Fruit fly (Drosophila melanogaster) whole organism, adult: Measurements from ENCODE around the gene CG9839.

Experiments used
- CG11617 ChIP-seq: fragments of 200-800 bp; sonication (Bioruptor generic); optimal IDR thresholded peaks from 2 replicates; lab custom pipeline; 2017; ENCODE audit warnings: mild to moderate bottlenecking, missing biosample characterization, missing genetic modification reagents, missing genetic modification characterization
- CG12768 ChIP-seq: fragments of 200-800 bp; sonication (Bioruptor generic); optimal IDR thresholded peaks from 2 replicates; lab custom pipeline; 2017; ENCODE audit warnings: missing biosample characterization, missing genetic modification characterization, mild to moderate bottlenecking, moderate library complexity, missing genetic modification reagents
- CG14711 ChIP-seq: fragments of 200-800 bp; sonication (Bioruptor generic); optimal IDR thresholded peaks from 2 replicates; lab custom pipeline; 2018; ENCODE audit warnings: missing biosample characterization, mild to moderate bottlenecking, missing genetic modification characterization, moderate library complexity
- CG1620 ChIP-seq: fragments of 200-800 bp; sonication (Bioruptor generic); optimal IDR thresholded peaks from 2 replicates; lab custom pipeline; 2016; ENCODE audit warnings: missing biosample characterization, missing genetic modification characterization
- CG33017 ChIP-seq: fragments of 200-800 bp; sonication (Bioruptor generic); optimal IDR thresholded peaks from 2 replicates; lab custom pipeline; 2018; ENCODE audit warnings: missing biosample characterization, mild to moderate bottlenecking, missing genetic modification characterization, moderate library complexity
- CG5204 ChIP-seq: fragments of 200-800 bp; sonication (Bioruptor generic); optimal IDR thresholded peaks from 2 replicates; lab custom pipeline; 2016; ENCODE audit warnings: missing biosample characterization, missing genetic modification characterization
- CG7045 ChIP-seq: fragments of 200-800 bp; sonication (Bioruptor generic); optimal IDR thresholded peaks from 2 replicates; lab custom pipeline; 2017; ENCODE audit warnings: missing biosample characterization, mild to moderate bottlenecking, missing genetic modification characterization
- CG7101 ChIP-seq: fragments of 200-800 bp; sonication (Bioruptor generic); optimal IDR thresholded peaks from 2 replicates; lab custom pipeline; 2018; ENCODE audit warnings: missing biosample characterization, mild to moderate bottlenecking, missing genetic modification characterization, moderate library complexity
- Clk ChIP-seq: fragments of 200-800 bp; sonication (Bioruptor generic); optimal IDR thresholded peaks from 2 replicates; lab custom pipeline; 2017; ENCODE audit warnings: missing biosample characterization, missing genetic modification characterization
- Crg-1 ChIP-seq: fragments of 200-800 bp; sonication (Bioruptor generic); optimal IDR thresholded peaks from 2 replicates; lab custom pipeline; 2016; ENCODE audit warnings: missing biosample characterization, missing genetic modification characterization
- Hr96 ChIP-seq: fragments of 200-800 bp; sonication (Bioruptor generic); optimal IDR thresholded peaks from 2 replicates; lab custom pipeline; 2016; ENCODE audit warnings: missing biosample characterization, missing genetic modification characterization
- Mnt ChIP-seq: fragments of 200-800 bp; sonication (Bioruptor generic); optimal IDR thresholded peaks from 2 replicates; lab custom pipeline; 2016; ENCODE audit warnings: missing biosample characterization, mild to moderate bottlenecking, missing genetic modification characterization
- bab1 ChIP-seq: fragments of 200-800 bp; sonication (Bioruptor generic); optimal IDR thresholded peaks from 3 replicates; lab custom pipeline; 2019; ENCODE audit warnings: missing biosample characterization, mild to moderate bottlenecking, missing genetic modification characterization, moderate library complexity
- cic ChIP-seq: fragments of 200-800 bp; sonication (Bioruptor generic); optimal IDR thresholded peaks from 2 replicates; lab custom pipeline; 2017; ENCODE audit warnings: missing biosample characterization, mild to moderate bottlenecking, missing genetic modification characterization, moderate library complexity
- cnc ChIP-seq, 2 experiments: fragments of >200 bp; optimal IDR thresholded peaks; 2 replicates each; lab custom pipeline; 2017
- kay ChIP-seq: fragments of 200-800 bp; sonication (Bioruptor generic); peaks from one replicate; lab custom pipeline; 2016; ENCODE audit warnings: missing biosample characterization, missing genetic modification characterization, borderline replicate concordance
- ovo ChIP-seq: fragments of 200-800 bp; sonication (Bioruptor generic); optimal IDR thresholded peaks from 2 replicates; lab custom pipeline; 2016; ENCODE audit warnings: missing biosample characterization, missing genetic modification characterization
- pad ChIP-seq: fragments of 200-800 bp; sonication (Bioruptor generic); optimal IDR thresholded peaks from 3 replicates; lab custom pipeline; 2017; ENCODE audit warnings: missing biosample characterization, missing genetic modification characterization, mild to moderate bottlenecking, moderate library complexity, missing genetic modification reagents
- tj ChIP-seq: fragments of 200-800 bp; sonication (Bioruptor generic); optimal IDR thresholded peaks from 3 replicates; lab custom pipeline; 2017; ENCODE audit warnings: missing biosample characterization, mild to moderate bottlenecking, missing genetic modification characterization, moderate library complexity
- toe ChIP-seq: fragments of 200-800 bp; sonication (Bioruptor generic); optimal IDR thresholded peaks from 2 replicates; lab custom pipeline; 2016; ENCODE audit warnings: missing biosample characterization, missing genetic modification characterization

CG9839 gene

DNA sequence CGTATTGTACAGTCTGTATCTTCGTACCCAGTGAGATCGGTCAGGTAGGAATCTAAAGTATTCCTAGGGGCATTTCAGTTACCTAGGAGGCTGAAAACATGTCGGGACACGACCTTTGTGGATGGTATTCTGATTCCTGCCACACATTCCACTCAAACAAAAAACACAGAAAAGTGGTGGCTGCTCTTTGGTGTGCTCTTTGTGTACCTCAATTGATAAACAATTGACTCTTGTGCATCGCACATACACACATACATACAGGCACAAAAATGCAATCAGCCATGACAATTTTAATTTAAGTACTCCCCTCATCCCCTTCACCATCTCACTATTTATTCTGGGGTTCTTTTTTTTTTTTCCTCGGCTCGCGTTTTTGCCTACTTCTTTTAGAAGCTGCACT lies 42.6 kb upstream of the CG9839 start:
- TF ChIP-seq Clk (no peak), tj (GFP tag; lab: Kevin White, UChicago) (peak; percentile 4)

DNA sequence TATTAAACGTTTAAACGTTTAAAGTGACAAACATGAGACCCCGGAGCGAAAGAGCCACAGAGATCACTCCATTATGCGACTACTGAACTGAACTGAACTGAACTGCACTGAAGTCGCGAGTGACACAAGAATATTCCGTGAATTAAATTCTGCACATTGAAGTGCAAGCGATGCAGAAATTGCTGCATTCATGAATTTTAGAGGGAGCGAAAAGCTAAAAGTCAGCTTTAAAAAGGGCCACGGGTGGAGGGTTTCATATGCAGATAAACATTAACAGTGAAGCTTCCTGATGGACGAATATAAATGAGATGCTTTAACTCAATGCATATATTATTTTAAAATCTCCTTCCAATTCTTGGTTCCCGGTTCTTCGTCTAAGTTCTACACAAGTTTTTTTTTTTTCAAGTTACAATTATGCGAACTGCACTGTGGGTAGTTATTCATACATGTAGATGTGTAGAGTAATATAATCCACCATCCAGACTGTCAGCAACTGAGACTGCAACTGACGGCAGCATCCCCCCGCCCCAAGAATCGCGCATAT lies 41.6 kb upstream of the CG9839 start:
- no peak for TF ChIP-seq Clk
- no peak for TF ChIP-seq toe
- TF ChIP-seq CG7101 (tag; lab: Kevin White, UChicago): peak; percentile 28
- peak; percentile 37 for TF ChIP-seq pad (GFP tag; lab: Kevin White, UChicago)
- TF ChIP-seq Crg-1 (GFP tag; lab: Kevin White, UChicago): no peak
- no peak for TF ChIP-seq CG33017 (tag; lab: Kevin White, UChicago)
- peak; percentile 45 for TF ChIP-seq CG14711
- TF ChIP-seq ovo: no peak
- TF ChIP-seq CG5204: no peak
- no peak for TF ChIP-seq Hr96
- peak; percentile 50 for TF ChIP-seq bab1 (GFP tag; lab: Kevin White, UChicago)
- no peak for TF ChIP-seq CG11617 (GFP tag; lab: Kevin White, UChicago)
- no peak for TF ChIP-seq kay (GFP tag; lab: Kevin White, UChicago)
- TF ChIP-seq tj (GFP tag; lab: Kevin White, UChicago): peak; percentile 99

DNA sequence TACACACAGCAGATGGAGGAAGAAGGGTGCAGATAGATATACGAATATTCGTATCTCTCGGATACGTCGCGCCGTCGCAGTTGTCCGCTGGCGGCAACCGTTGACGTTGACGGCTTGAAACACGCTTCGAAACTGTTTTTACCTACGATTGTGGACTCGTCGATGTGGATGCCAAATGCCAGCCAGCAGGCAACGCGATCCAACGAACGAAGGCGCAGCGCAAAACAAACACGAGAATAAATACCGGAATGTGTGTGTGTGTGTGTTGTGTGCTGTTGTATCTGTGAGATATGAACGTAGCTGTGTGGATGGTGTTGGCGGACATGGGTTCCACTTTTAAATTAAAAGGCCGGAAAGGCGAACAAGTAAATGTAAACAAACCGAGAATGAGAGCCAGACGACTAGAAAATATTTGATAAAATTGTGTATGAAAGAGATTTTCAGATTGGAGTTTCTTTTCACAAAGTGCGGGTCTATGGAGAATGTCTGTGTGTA lies 40.6 kb upstream of the CG9839 start:
- no peak for TF ChIP-seq CG5204
- no peak for TF ChIP-seq cnc (optimal IDR thresholded peaks at IDR 0.05; lab: Kevin White, UChicago)
- peak; percentile 6 for TF ChIP-seq CG11617 (GFP tag; lab: Kevin White, UChicago)
- peak; percentile 44 for TF ChIP-seq CG12768 (GFP tag; lab: Kevin White, UChicago)
- peak; percentile 49 for TF ChIP-seq cic
- no peak for TF ChIP-seq CG14711
- TF ChIP-seq CG7101 (tag; lab: Kevin White, UChicago): peak; percentile 58
- peak; percentile 58 for TF ChIP-seq tj (GFP tag; lab: Kevin White, UChicago)
- TF ChIP-seq Mnt (GFP tag; lab: Kevin White, UChicago): peak; percentile 64
- TF ChIP-seq kay (GFP tag; lab: Kevin White, UChicago): no peak
- TF ChIP-seq pad (GFP tag; lab: Kevin White, UChicago): peak; percentile 7
- no peak for TF ChIP-seq Clk
- TF ChIP-seq CG33017 (tag; lab: Kevin White, UChicago): peak; percentile 3
- TF ChIP-seq CG1620 (GFP tag; lab: Kevin White, UChicago): peak; percentile 16
- peak; percentile 39 for TF ChIP-seq CG7045 (GFP tag; lab: Kevin White, UChicago)
- peak; percentile 3 for TF ChIP-seq Hr96
- TF ChIP-seq ovo: peak; percentile 20
- TF ChIP-seq bab1 (GFP tag; lab: Kevin White, UChicago): peak; percentile 8

DNA sequence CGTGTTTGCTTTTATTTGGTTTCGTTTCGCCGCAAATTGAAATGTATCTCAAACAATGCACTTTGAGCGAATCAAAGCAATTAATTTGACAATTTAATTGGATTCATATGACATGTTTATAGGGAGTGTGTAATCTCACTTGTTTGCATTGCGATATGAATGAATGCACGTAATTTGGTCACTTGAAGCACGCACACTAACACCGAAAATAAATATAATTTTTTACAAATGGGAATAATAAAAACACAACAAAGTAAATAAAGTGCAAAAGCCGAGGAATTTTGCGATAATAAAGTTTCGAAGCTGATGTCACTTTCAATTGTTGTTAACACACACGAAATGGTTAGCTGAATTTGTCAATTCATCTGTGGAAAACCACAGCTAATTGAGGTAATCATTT lies 39.4 kb upstream of the CG9839 start:
- TF ChIP-seq cic (peak; percentile 83), CG11617 (GFP tag; lab: Kevin White, UChicago) (no peak), tj (GFP tag; lab: Kevin White, UChicago) (no peak), pad (GFP tag; lab: Kevin White, UChicago) (no peak), kay (GFP tag; lab: Kevin White, UChicago) (peak; percentile 67), Crg-1 (GFP tag; lab: Kevin White, UChicago) (no peak), bab1 (GFP tag; lab: Kevin White, UChicago) (no peak), ovo (no peak), CG14711 (no peak), CG1620 (GFP tag; lab: Kevin White, UChicago) (no peak), CG7101 (tag; lab: Kevin White, UChicago) (peak; percentile 25), CG7045 (GFP tag; lab: Kevin White, UChicago) (no peak), Hr96 (no peak), CG12768 (GFP tag; lab: Kevin White, UChicago) (peak; percentile 40), cnc (optimal IDR thresholded peaks at IDR 0.05; lab: Kevin White, UChicago) (no peak), CG33017 (tag; lab: Kevin White, UChicago) (no peak), CG5204 (peak; percentile 2), Mnt (GFP tag; lab: Kevin White, UChicago) (no peak), toe (no peak), Clk (no peak)

DNA sequence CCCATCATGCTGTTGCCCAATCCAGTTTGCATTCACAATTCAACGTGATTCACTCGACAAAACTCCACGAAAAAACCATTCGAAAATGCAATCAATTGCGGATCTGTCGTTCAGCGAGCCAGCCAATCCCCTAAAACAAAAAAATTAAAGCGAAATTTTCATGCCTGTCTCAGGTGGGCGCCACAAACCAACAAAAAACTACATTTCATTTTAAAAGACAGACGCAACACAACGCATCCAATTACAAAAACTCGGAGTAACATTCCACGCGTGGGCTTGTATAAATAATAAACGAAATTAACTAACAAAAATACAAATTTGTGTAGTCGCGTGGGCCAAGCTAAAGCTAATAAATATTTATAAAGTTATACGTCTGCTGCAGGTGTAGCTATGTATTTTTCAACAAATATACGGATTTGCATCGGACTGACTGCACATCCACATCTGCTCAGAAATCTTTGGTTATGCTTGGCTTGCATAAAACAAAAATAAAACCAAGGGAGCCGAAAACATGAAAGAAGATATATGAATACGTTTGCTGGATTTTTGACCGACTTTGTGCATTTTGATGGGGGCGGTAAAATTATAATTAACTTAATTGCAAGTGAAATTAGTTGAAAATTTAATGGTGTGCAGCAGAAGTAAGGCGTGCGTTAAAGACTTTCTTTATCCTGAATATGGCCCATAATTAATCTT lies 38.5 kb upstream of the CG9839 start:
- no peak for TF ChIP-seq ovo
- TF ChIP-seq kay (GFP tag; lab: Kevin White, UChicago): peak; percentile 77
- no peak for TF ChIP-seq Clk
- no peak for TF ChIP-seq CG11617 (GFP tag; lab: Kevin White, UChicago)
- TF ChIP-seq CG14711: no peak
- no peak for TF ChIP-seq CG1620 (GFP tag; lab: Kevin White, UChicago)
- TF ChIP-seq CG7101 (tag; lab: Kevin White, UChicago): no peak
- no peak for TF ChIP-seq Hr96
- TF ChIP-seq pad (GFP tag; lab: Kevin White, UChicago): no peak
- TF ChIP-seq tj (GFP tag; lab: Kevin White, UChicago): peak; percentile 80
- no peak for TF ChIP-seq toe

DNA sequence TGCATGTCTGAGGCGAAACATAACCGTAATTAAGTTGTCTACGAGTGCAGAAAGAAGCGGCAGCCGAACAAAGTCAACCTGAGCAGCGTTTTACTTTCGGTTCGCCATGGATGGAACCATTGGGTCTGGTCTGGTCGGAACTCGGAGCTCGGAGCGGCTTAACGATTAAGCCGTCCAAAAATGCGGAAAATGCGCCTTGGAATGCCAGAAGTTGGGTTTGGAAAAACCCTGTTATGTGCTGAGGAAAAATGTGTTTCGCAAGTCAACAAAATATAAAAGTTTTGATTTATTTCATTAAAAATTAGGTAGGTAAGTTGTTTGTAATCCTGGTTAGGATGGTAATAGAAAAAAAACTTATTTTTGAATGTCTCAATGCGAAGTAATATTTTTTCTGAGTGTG lies 35.9 kb upstream of the CG9839 start:
- TF ChIP-seq cic (no peak), pad (GFP tag; lab: Kevin White, UChicago) (no peak), CG1620 (GFP tag; lab: Kevin White, UChicago) (no peak), Crg-1 (GFP tag; lab: Kevin White, UChicago) (no peak), tj (GFP tag; lab: Kevin White, UChicago) (no peak), CG14711 (no peak), CG7101 (tag; lab: Kevin White, UChicago) (no peak), CG7045 (GFP tag; lab: Kevin White, UChicago) (no peak)
